Fruit fly (Drosophila melanogaster): Measurements from ENCODE around the gene Rab9D.

DNA sequence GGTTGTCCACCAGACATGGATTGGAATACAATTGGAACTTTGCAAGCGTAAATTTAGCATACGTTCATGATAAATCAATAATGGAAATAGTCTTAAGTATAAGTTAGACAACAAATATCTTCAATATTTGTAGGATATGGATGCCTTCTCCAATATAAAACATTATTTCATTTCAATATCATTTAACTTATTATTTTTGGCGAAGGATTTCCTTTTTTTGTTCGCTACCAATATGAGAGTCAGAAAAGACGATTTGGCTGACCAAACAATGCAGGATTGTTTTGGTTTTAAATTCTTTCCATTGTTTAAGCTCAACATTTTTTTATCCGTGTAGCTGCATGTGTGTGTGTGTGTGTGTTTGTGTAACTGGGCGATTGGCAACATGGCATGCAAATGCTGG, 26.3 kb downstream of the Rab9D start:
- TF ChIP-seq fru (GFP tag; optimal IDR thresholded peaks at IDR 0.05) (no peak), h (GFP tag; optimal IDR thresholded peaks at IDR 0.05) (no peak), pan (optimal IDR thresholded peaks at IDR 0.05) (no peak), usp (GFP tag; optimal IDR thresholded peaks at IDR 0.05) (no peak), lola (GFP tag; optimal IDR thresholded peaks at IDR 0.05) (no peak), psq (GFP tag; optimal IDR thresholded peaks at IDR 0.05) (no peak), sv (GFP tag; optimal IDR thresholded peaks at IDR 0.05) (no peak), Dfd (GFP tag; optimal IDR thresholded peaks at IDR 0.05) (no peak)

All from whole organism, wandering third instar larva.